Fruit fly (Drosophila melanogaster) Kc167 (cell line): ENCODE results near the gene smg.

ENCODE experiments used
- Myc ChIP-seq: fragments of >200 bp; optimal IDR thresholded peaks from 2 replicates; lab custom pipeline; 2017; ENCODE audit warnings: missing external identifiers
- Sin3A ChIP-seq: fragments of >200 bp; optimal IDR thresholded peaks from 2 replicates; lab custom pipeline; 2018; ENCODE audit warnings: missing external identifiers
- h ChIP-seq: fragments of >200 bp; optimal IDR thresholded peaks from 3 replicates; lab custom pipeline; 2018; ENCODE audit warnings: missing external identifiers
- insv ChIP-seq: fragments of >200 bp; optimal IDR thresholded peaks from 3 replicates; lab custom pipeline; 2018; ENCODE audit warnings: missing external identifiers
- psq ChIP-seq: fragments of >200 bp; optimal IDR thresholded peaks from 2 replicates; lab custom pipeline; 2017; ENCODE audit warnings: missing external identifiers
- ttk ChIP-seq: sonication (Bioruptor generic); optimal IDR thresholded peaks from 2 replicates; lab custom pipeline; 2017; ENCODE audit warnings: missing external identifiers

smg gene

dm6 chr3L:9019196-9019662, 21.4 kb upstream of the smg start, which contains the start of gene Doc2:
Gene Doc2 (minus strand): TSS chr3L:9019246.
- TF ChIP-seq ttk (lab: Kevin White, UChicago) (no peak), psq (lab: Kevin White, UChicago) (no peak), Sin3A (lab: Kevin White, UChicago) (no peak), Myc (lab: Kevin White, UChicago) (no peak), insv (lab: Kevin White, UChicago) (no peak), h (lab: Kevin White, UChicago) (no peak)

- TF ChIP-seq ttk (lab: Kevin White, UChicago) = no peak
- no peak for TF ChIP-seq Myc (lab: Kevin White, UChicago)
- no peak for TF ChIP-seq psq (lab: Kevin White, UChicago)
Observed at dm6 chr3L:9017414-9017813, 19.6 kb upstream of the smg start.

- TF ChIP-seq insv (lab: Kevin White, UChicago) = no peak
- TF ChIP-seq Myc (lab: Kevin White, UChicago) = no peak
- TF ChIP-seq psq (lab: Kevin White, UChicago) = no peak
- TF ChIP-seq Sin3A (lab: Kevin White, UChicago) = no peak
- no peak for TF ChIP-seq h (lab: Kevin White, UChicago)
- TF ChIP-seq ttk (lab: Kevin White, UChicago) = no peak
Observed at dm6 chr3L:9013745-9014144, 16.0 kb upstream of the smg start.

- TF ChIP-seq Myc (lab: Kevin White, UChicago) = no peak
- no peak for TF ChIP-seq h (lab: Kevin White, UChicago)
- TF ChIP-seq psq (lab: Kevin White, UChicago) = no peak
- TF ChIP-seq Sin3A (lab: Kevin White, UChicago) = no peak
- TF ChIP-seq insv (lab: Kevin White, UChicago) = no peak
- TF ChIP-seq ttk (lab: Kevin White, UChicago) = no peak
Observed at dm6 chr3L:9011485-9012389, 13.9 kb upstream of the smg start.

DNA sequence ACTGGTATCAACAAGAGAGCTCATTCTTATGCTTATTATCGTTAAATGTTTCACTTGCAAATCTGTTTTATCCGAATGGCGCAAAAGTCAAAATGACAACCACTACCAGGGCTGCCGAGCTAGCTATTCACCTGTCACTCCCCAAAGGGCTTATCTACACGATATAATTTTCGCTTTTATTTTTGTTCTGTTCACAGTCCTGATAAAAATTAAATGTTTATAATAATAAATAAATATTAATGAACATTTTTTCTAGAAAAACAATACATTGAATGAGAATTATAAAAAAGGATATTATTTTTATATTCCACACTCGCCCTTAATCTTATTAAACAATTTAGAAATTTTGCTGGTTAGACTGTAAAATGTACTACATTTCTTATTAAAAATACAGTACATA, 11.9 kb upstream of the smg start, which contains the start of gene CG5194:
CG5194 (minus strand) TSS at position 101 of the 400 bp plus-strand sequence.
- TF ChIP-seq h (lab: Kevin White, UChicago) (no peak), psq (lab: Kevin White, UChicago) (no peak), Myc (lab: Kevin White, UChicago) (no peak)

dm6 chr3L:9004788-9005246, 7.0 kb upstream of the smg start, which contains the start of gene Doc3:
Gene Doc3 (plus strand): TSS chr3L:9005196.
- no peak for TF ChIP-seq Sin3A (lab: Kevin White, UChicago)

dm6 chr3L:9003369-9003768, 5.6 kb upstream of the smg start:
- TF ChIP-seq h (lab: Kevin White, UChicago) = no peak
- TF ChIP-seq Sin3A (lab: Kevin White, UChicago) = no peak
- no peak for TF ChIP-seq ttk (lab: Kevin White, UChicago)
- TF ChIP-seq psq (lab: Kevin White, UChicago) = no peak
- TF ChIP-seq insv (lab: Kevin White, UChicago) = no peak
- TF ChIP-seq Myc (lab: Kevin White, UChicago) = no peak

- TF ChIP-seq Myc (lab: Kevin White, UChicago) = no peak
- TF ChIP-seq insv (lab: Kevin White, UChicago) = no peak
- no peak for TF ChIP-seq psq (lab: Kevin White, UChicago)
- TF ChIP-seq Sin3A (lab: Kevin White, UChicago) = no peak
- TF ChIP-seq ttk (lab: Kevin White, UChicago) = no peak
- TF ChIP-seq h (lab: Kevin White, UChicago) = no peak
Observed at dm6 chr3L:9002527-9002926, 4.7 kb upstream of the smg start.

DNA sequence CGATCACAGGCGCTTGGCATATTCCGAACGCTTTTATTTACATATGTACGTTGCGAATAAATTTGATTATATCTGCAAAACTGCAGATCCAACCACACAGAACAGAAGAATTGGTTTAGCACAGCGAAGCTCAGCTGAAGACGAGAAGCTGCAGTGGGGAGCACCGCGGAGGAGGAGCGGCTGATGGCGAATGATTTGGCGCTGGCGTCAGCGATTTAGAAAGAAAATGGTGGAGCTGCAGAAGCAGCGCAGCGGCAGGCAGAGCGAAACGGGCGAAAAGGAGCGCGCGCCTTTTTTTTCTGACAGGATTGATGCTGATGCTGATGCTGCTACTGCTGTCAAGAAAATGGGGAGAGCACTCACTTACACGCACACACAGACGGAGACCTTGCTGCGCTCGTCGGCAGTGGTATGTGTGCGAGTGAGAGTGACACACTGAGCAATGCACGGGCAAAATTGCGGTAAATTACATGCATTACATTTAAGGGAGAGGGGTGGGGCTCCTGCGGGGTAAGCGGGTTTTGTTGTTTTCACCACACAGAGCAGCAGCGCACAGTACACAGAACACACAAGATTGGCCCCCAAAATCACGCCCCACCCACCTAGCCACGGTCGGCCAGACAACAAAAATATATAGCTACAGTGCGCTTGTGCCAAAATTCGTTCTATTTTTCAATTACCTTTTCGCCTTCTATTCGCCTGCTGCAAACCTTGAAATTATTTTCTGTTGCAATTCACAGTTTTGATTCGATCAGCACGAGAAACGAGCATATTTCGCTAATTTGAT, 697 bp downstream of the smg start:
- TF ChIP-seq Sin3A (lab: Kevin White, UChicago) (no peak), psq (lab: Kevin White, UChicago) (no peak), h (lab: Kevin White, UChicago) (no peak), Myc (lab: Kevin White, UChicago) (no peak), ttk (lab: Kevin White, UChicago) (no peak), insv (lab: Kevin White, UChicago) (no peak)

DNA sequence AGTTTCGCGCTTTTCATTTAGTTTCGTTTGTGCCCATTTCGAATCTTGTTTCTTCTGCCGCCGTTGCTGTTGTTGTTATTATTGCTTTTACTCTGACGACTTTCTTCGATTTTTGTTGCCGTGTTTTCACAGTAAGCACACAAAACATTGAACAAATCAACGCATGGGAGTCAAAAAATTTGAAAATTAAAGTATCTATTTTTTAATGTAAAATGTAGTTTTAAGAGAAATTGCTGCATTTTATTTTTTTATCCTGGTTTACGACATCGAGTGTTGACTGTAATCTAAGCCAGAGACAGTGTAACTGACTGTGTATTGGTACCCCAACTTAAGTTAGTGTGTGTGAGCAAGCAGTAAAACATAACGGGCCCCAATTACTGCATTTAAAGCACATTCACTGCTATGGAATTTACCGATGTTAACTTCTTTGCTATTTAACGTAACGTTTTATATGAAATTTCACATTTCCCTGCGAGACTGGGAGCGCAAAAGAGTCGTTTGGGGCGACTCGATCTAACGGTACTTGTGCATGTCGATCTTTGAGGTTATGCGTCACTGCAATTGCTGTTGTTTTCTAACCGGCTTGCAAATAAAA, 1.5 kb downstream of the smg start:
- TF ChIP-seq psq (lab: Kevin White, UChicago) (no peak), Sin3A (lab: Kevin White, UChicago) (no peak), ttk (lab: Kevin White, UChicago) (no peak), Myc (lab: Kevin White, UChicago) (no peak), insv (lab: Kevin White, UChicago) (no peak), h (lab: Kevin White, UChicago) (no peak)

DNA sequence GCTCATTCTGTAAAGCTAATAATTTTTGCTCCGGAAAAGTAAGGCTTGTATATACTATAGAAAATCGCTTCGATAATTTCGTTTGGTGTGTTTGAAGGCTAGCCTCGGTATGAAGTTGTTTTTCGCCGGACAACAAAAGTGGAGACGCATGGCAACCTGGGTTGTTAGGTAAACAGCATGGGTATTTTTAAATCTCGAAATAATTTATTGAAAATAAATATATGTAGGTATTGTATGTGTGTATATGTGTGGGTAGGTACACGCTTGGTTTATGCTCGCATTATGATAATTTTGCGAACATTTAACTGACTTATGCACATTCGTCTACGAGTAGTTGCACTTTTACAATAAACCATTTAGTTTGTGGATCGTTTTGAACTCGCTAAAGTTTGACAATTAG, 7.7 kb downstream of the smg start, which contains the start of gene CG5280:
CG5280 (minus strand) TSS at position 101 of the 400 bp plus-strand sequence.
- TF ChIP-seq h (lab: Kevin White, UChicago) (no peak), Sin3A (lab: Kevin White, UChicago) (no peak), ttk (lab: Kevin White, UChicago) (no peak), Myc (lab: Kevin White, UChicago) (no peak), insv (lab: Kevin White, UChicago) (no peak), psq (lab: Kevin White, UChicago) (no peak)
